Worm (Caenorhabditis elegans): ENCODE measurements around the gene F43H9.3.

F43H9.3 gene

ce11 chrV:7985860-7986259 is 38.9 kb downstream of the F43H9.3 start, which contains the start of gene Y97E10AL.1:
TSS of gene Y97E10AL.1 (plus strand) at chrV:7986160.
- TF ChIP-seq lin-38 (GFP tag; IDR thresholded peaks at IDR 0.05), result no peak
- no peak for TF ChIP-seq T26A8.4 (GFP tag; IDR thresholded peaks at IDR 0.05)
- no peak for TF ChIP-seq snpc-4 (tag; optimal IDR thresholded peaks at IDR 0.05)
- TF ChIP-seq tag-97 (GFP tag; IDR thresholded peaks at IDR 0.05), result no peak
- TF ChIP-seq mdt-29 (GFP tag; IDR thresholded peaks at IDR 0.05), result no peak
- no peak for TF ChIP-seq arid-1 (GFP tag; conservative IDR thresholded peaks at IDR 0.05)
- TF ChIP-seq F10B5.3 (tag; optimal IDR thresholded peaks at IDR 0.05), result no peak
- no peak for TF ChIP-seq lin-1 (GFP tag; IDR thresholded peaks at IDR 0.05)
- no peak for TF ChIP-seq nhr-237 (tag; optimal IDR thresholded peaks at IDR 0.05)
- no peak for TF ChIP-seq sdz-12 (GFP tag; optimal IDR thresholded peaks at IDR 0.05)
- TF ChIP-seq dmd-9 (GFP tag; IDR thresholded peaks at IDR 0.05), result no peak

ce11 chrV:7983381-7984052 is 41.2 kb downstream of the F43H9.3 start, which contains the start of the genes natb-1 and abhd-12:
TSS of gene natb-1 (minus strand) at chrV:7983431.
TSS of gene abhd-12 (plus strand) at chrV:7983879.
- no peak for TF ChIP-seq vab-7 (GFP tag; IDR thresholded peaks at IDR 0.05)
- peak; percentile 50 for TF ChIP-seq nhr-77 (tag; optimal IDR thresholded peaks at IDR 0.05)
- no peak for TF ChIP-seq daf-16 (GFP tag; optimal IDR thresholded peaks at IDR 0.05)
- peak; percentile 56 for TF ChIP-seq daf-16 (tag; optimal IDR thresholded peaks at IDR 0.05)
- peak; percentile 95 for TF ChIP-seq hlh-30 (tag; optimal IDR thresholded peaks at IDR 0.05; ENCODE audit: insufficient read depth)
- peak; percentile 40 for TF ChIP-seq nhr-28 (tag; optimal IDR thresholded peaks at IDR 0.05)
- peak; percentile 46 for TF ChIP-seq mes-2 (tag; optimal IDR thresholded peaks at IDR 0.05; ENCODE audit: poor library complexity, severe bottlenecking)
- no peak for TF ChIP-seq php-3 (GFP tag; IDR thresholded peaks at IDR 0.05)
- TF ChIP-seq jun-1 (tag; optimal IDR thresholded peaks at IDR 0.05), result no peak
- no peak for TF ChIP-seq pha-4 (GFP tag; IDR thresholded peaks at IDR 0.05)
- TF ChIP-seq pha-4 (tag; optimal IDR thresholded peaks at IDR 0.05), result peak; percentile 92
- no peak for TF ChIP-seq nhr-42 (GFP tag; IDR thresholded peaks at IDR 0.05)
- peak; percentile 21 for TF ChIP-seq dpl-1 (GFP tag; optimal IDR thresholded peaks at IDR 0.05)
- TF ChIP-seq Y105C5A.15 (GFP tag; IDR thresholded peaks at IDR 0.05), result no peak
- peak; percentile 11 for TF ChIP-seq mxl-3 (GFP tag; optimal IDR thresholded peaks at IDR 0.05)
- TF ChIP-seq lsy-2 (tag; optimal IDR thresholded peaks at IDR 0.05), result peak; percentile 39 to 96
- no peak for TF ChIP-seq zfp-3 (GFP tag; conservative IDR thresholded peaks at IDR 0.05)
- TF ChIP-seq arid-1 (GFP tag; conservative IDR thresholded peaks at IDR 0.05), result no peak
- TF ChIP-seq hlh-11 (tag; optimal IDR thresholded peaks at IDR 0.05), result peak; percentile 45
- TF ChIP-seq gei-8 (GFP tag; optimal IDR thresholded peaks at IDR 0.05), result no peak
- no peak for TF ChIP-seq ces-1 (GFP tag; optimal IDR thresholded peaks at IDR 0.05)
- peak; percentile 41 for TF ChIP-seq mep-1 (tag; optimal IDR thresholded peaks at IDR 0.05)
- no peak for TF ChIP-seq zfp-2 (tag; optimal IDR thresholded peaks at IDR 0.05)
- TF ChIP-seq dve-1 (tag; optimal IDR thresholded peaks at IDR 0.05; ENCODE audit: insufficient read depth), result peak; percentile 57

ce11 chrV:7980993-7981595 is 43.6 kb downstream of the F43H9.3 start, which contains the start of gene F26D11.1:
TSS of gene F26D11.1 (plus strand) at chrV:7981545.
- TF ChIP-seq hif-1 (tag; optimal IDR thresholded peaks at IDR 0.05) (no peak), nhr-42 (GFP tag; IDR thresholded peaks at IDR 0.05) (no peak), mdt-29 (GFP tag; IDR thresholded peaks at IDR 0.05) (no peak), F37D6.2 (tag; optimal IDR thresholded peaks at IDR 0.05) (no peak), mep-1 (tag; optimal IDR thresholded peaks at IDR 0.05) (no peak), snpc-1.2 (GFP tag; IDR thresholded peaks at IDR 0.05) (no peak), ces-1 (GFP tag; optimal IDR thresholded peaks at IDR 0.05) (no peak), lir-3 (tag; optimal IDR thresholded peaks at IDR 0.05) (no peak), zfp-3 (GFP tag; conservative IDR thresholded peaks at IDR 0.05) (no peak), F49E8.2 (tag; optimal IDR thresholded peaks at IDR 0.05; ENCODE audit: borderline replicate concordance) (no peak), tag-97 (GFP tag; IDR thresholded peaks at IDR 0.05) (no peak), ceh-28 (tag; optimal IDR thresholded peaks at IDR 0.05) (no peak), ceh-32 (tag; optimal IDR thresholded peaks at IDR 0.05; ENCODE audit: poor library complexity) (no peak), nhr-48 (tag; optimal IDR thresholded peaks at IDR 0.05) (no peak), Y75B8A.6 (GFP tag; IDR thresholded peaks at IDR 0.05) (no peak), duxl-1 (tag; optimal IDR thresholded peaks at IDR 0.05; ENCODE audit: poor library complexity) (no peak), dmd-6 (GFP tag; IDR thresholded peaks at IDR 0.05) (no peak), mxl-3 (GFP tag; optimal IDR thresholded peaks at IDR 0.05) (no peak)

All from whole organism, L4 larva.